Worm (Caenorhabditis elegans) whole organism, L1 larva: Measurements from ENCODE around the gene Y54G11A.7.

Experiments used
- C04F5.9 ChIP-seq: sonication (generic microtip); optimal IDR thresholded peaks from 2 replicates; lab custom pipeline; 2016; ENCODE audit warnings: missing genetic modification characterization, missing compliant biosample characterization
- F16B12.6 ChIP-seq: fragments of 150-350 bp; optimal IDR thresholded peaks from 2 replicates; lab custom pipeline; 2014; ENCODE audit warnings: missing biosample characterization, missing genetic modification characterization
- aha-1 ChIP-seq: fragments of 150-350 bp; optimal IDR thresholded peaks from 2 replicates; lab custom pipeline; 2014; ENCODE audit warnings: missing biosample characterization, missing genetic modification characterization
- alr-1 ChIP-seq: fragments of 200-800 bp; sonication (Bioruptor generic); optimal IDR thresholded peaks from 2 replicates; lab custom pipeline; 2018; ENCODE audit warnings: borderline replicate concordance, mild to moderate bottlenecking, missing genetic modification characterization, missing compliant biosample characterization
- aly-2 ChIP-seq: fragments of 150-350 bp; optimal IDR thresholded peaks from 2 replicates; lab custom pipeline; 2014; ENCODE audit warnings: missing biosample characterization, missing genetic modification characterization
- ceh-63 ChIP-seq: fragments of 200-800 bp; sonication (Bioruptor generic); optimal IDR thresholded peaks from 2 replicates; lab custom pipeline; 2018; ENCODE audit warnings: mild to moderate bottlenecking, missing genetic modification characterization, missing compliant biosample characterization
- ceh-8 ChIP-seq: fragments of 200-800 bp; sonication (Bioruptor generic); optimal IDR thresholded peaks from 2 replicates; lab custom pipeline; 2018; ENCODE audit warnings: mild to moderate bottlenecking, missing genetic modification characterization, moderate library complexity, missing compliant biosample characterization
- ceh-82 ChIP-seq, 3 experiments: fragments of 150-350 bp in 1 of 3; sonication (generic microtip) in 2 of 3; optimal IDR thresholded peaks; 2 replicates each; lab custom pipeline; 2014 to 2017; ENCODE audit warnings: missing biosample characterization in 3 of 3, missing genetic modification characterization in 3 of 3
- ceh-88 ChIP-seq: fragments of 200-800 bp; sonication (Bioruptor generic); IDR thresholded peaks from 2 replicates; pipeline ENCODE4 v1.3.6; 2022; ENCODE audit warnings: missing genetic modification characterization, missing compliant biosample characterization
- dpl-1 ChIP-seq, 3 experiments: fragments of 150-350 bp in 2 of 3; sonication (generic microtip) in 1 of 3; optimal IDR thresholded peaks; 2 replicates each; lab custom pipeline; 2014 to 2017; ENCODE audit warnings: missing biosample characterization in 3 of 3, missing genetic modification characterization in 3 of 3, missing genetic modification reagents in 3 of 3
- efl-1 ChIP-seq, 4 experiments: fragments of 150-350 bp; optimal IDR thresholded peaks in 3 of 4; peaks in 1 of 4; 1 replicate in 1 of 4; 2 replicates in 3 of 4; lab custom pipeline; 2014; ENCODE audit warnings: missing biosample characterization in 2 of 4, missing genetic modification characterization in 2 of 4, missing genetic modification reagents in 2 of 4
- egl-13 ChIP-seq: sonication (generic microtip); optimal IDR thresholded peaks from 2 replicates; lab custom pipeline; 2016; ENCODE audit warnings: missing genotype, missing genetic modification reagents, missing genetic modification characterization, missing compliant biosample characterization
- egl-27 ChIP-seq, 2 experiments: fragments of 150-350 bp in 1 of 2; sonication (generic microtip); optimal IDR thresholded peaks; 3 replicates each; lab custom pipeline; 2017 to 2018; ENCODE audit warnings: missing biosample characterization in 2 of 2, missing genetic modification characterization in 2 of 2, missing genetic modification reagents in 2 of 2
- elt-2 ChIP-seq: sonication (generic microtip); optimal IDR thresholded peaks from 2 replicates; lab custom pipeline; 2016; ENCODE audit warnings: missing genetic modification characterization, mild to moderate bottlenecking, inconsistent platforms, missing compliant biosample characterization, missing genetic modification reagents
- ets-5 ChIP-seq: fragments of 200-800 bp; sonication (Bioruptor generic); IDR thresholded peaks from 2 replicates; pipeline ENCODE4 v1.3.6; 2022; ENCODE audit warnings: missing genetic modification characterization, missing compliant biosample characterization
- fos-1 ChIP-seq: fragments of 150-350 bp; optimal IDR thresholded peaks from 2 replicates; lab custom pipeline; 2014; ENCODE audit warnings: missing biosample characterization, missing genetic modification characterization
- grh-1 ChIP-seq: fragments of 200-800 bp; sonication (Bioruptor generic); IDR thresholded peaks from 2 replicates; pipeline ENCODE4 v1.3.6; 2022; ENCODE audit warnings: missing genetic modification reagents, missing genetic modification characterization, missing compliant biosample characterization
- hlh-4 ChIP-seq: sonication (generic microtip); optimal IDR thresholded peaks from 2 replicates; lab custom pipeline; 2016; ENCODE audit warnings: mild to moderate bottlenecking, missing genetic modification characterization, missing compliant biosample characterization
- isw-1 ChIP-seq: fragments of 200-800 bp; sonication (Bioruptor generic); IDR thresholded peaks from 2 replicates; pipeline ENCODE4 v1.3.6; 2022; ENCODE audit warnings: missing genetic modification characterization, missing compliant biosample characterization
- jun-1 ChIP-seq: fragments of 150-350 bp; optimal IDR thresholded peaks from 2 replicates; lab custom pipeline; 2014; ENCODE audit warnings: missing biosample characterization, missing genetic modification reagents, missing genetic modification characterization
- lin-15B ChIP-seq: fragments of 150-350 bp; sonication (generic microtip); optimal IDR thresholded peaks from 3 replicates; lab custom pipeline; 2014; ENCODE audit warnings: missing biosample characterization, missing genetic modification characterization
- lin-35 ChIP-seq, 2 experiments: fragments of 150-350 bp; optimal IDR thresholded peaks; 2 replicates each; lab custom pipeline; 2014; ENCODE audit warnings: missing biosample characterization in 2 of 2, missing genetic modification characterization in 2 of 2, missing genetic modification reagents in 2 of 2
- lsy-2 ChIP-seq, 2 experiments: fragments of 150-350 bp; optimal IDR thresholded peaks; 2 replicates each; lab custom pipeline; 2014; ENCODE audit warnings: missing biosample characterization in 2 of 2, missing genetic modification characterization in 2 of 2
- mab-9 ChIP-seq: fragments of 200-800 bp; sonication (Bioruptor generic); IDR thresholded peaks from 2 replicates; pipeline ENCODE4 v1.3.6; 2022; ENCODE audit warnings: missing genetic modification reagents, missing genetic modification characterization, missing compliant biosample characterization
- mdl-1 ChIP-seq, 2 experiments: fragments of 150-350 bp; optimal IDR thresholded peaks; 2 replicates each; lab custom pipeline; 2014 to 2017; ENCODE audit warnings: missing biosample characterization in 2 of 2, missing genetic modification characterization in 2 of 2, inconsistent platforms in 1 of 2
- mep-1 ChIP-seq: fragments of 150-350 bp; optimal IDR thresholded peaks from 2 replicates; lab custom pipeline; 2014; ENCODE audit warnings: missing biosample characterization, missing genetic modification characterization
- nhr-20 ChIP-seq: sonication (generic microtip); optimal IDR thresholded peaks from 2 replicates; lab custom pipeline; 2016; ENCODE audit warnings: mild to moderate bottlenecking, missing genetic modification characterization, missing compliant biosample characterization
- nhr-237 ChIP-seq: fragments of 150-350 bp; optimal IDR thresholded peaks from 2 replicates; lab custom pipeline; 2014; ENCODE audit warnings: missing biosample characterization, missing genetic modification characterization
- nhr-77 ChIP-seq: fragments of 150-350 bp; optimal IDR thresholded peaks from 2 replicates; lab custom pipeline; 2014; ENCODE audit warnings: missing biosample characterization, missing genetic modification characterization
- nhr-85 ChIP-seq: sonication (generic microtip); peaks from one replicate; lab custom pipeline; 2016; ENCODE audit warnings: missing genetic modification characterization, inconsistent platforms, missing compliant biosample characterization
- nhr-90 ChIP-seq: sonication (generic microtip); optimal IDR thresholded peaks from 2 replicates; lab custom pipeline; 2016; ENCODE audit warnings: mild to moderate bottlenecking, missing genetic modification characterization, missing compliant biosample characterization; ENCODE audit not compliant: poor library complexity
- pqm-1 ChIP-seq: sonication (generic microtip); optimal IDR thresholded peaks from 3 replicates; lab custom pipeline; 2017; ENCODE audit warnings: missing biosample characterization, missing genetic modification characterization
- rnt-1 ChIP-seq: sonication (generic microtip); optimal IDR thresholded peaks from 2 replicates; lab custom pipeline; 2016; ENCODE audit warnings: mild to moderate bottlenecking, missing genetic modification characterization, moderate library complexity, missing compliant biosample characterization
- snpc-4 ChIP-seq: fragments of 150-350 bp; optimal IDR thresholded peaks from 2 replicates; lab custom pipeline; 2014; ENCODE audit warnings: missing biosample characterization, missing genetic modification characterization
- snu-23 ChIP-seq: sonication (generic microtip); optimal IDR thresholded peaks from 2 replicates; lab custom pipeline; 2016; ENCODE audit warnings: missing genetic modification characterization, missing compliant biosample characterization
- sox-4 ChIP-seq: sonication (generic microtip); optimal IDR thresholded peaks from 2 replicates; lab custom pipeline; 2016; ENCODE audit warnings: missing genetic modification characterization, missing compliant biosample characterization
- sptf-1 ChIP-seq: fragments of 150-350 bp; optimal IDR thresholded peaks from 2 replicates; lab custom pipeline; 2014; ENCODE audit warnings: missing biosample characterization, missing genetic modification characterization
- tbx-2 ChIP-seq: sonication (generic microtip); optimal IDR thresholded peaks from 2 replicates; lab custom pipeline; 2016; ENCODE audit warnings: missing genetic modification characterization, missing compliant biosample characterization
- tlp-1 ChIP-seq: fragments of 150-350 bp; optimal IDR thresholded peaks from 2 replicates; lab custom pipeline; 2014; ENCODE audit warnings: missing biosample characterization, missing genetic modification characterization
- unc-30 ChIP-seq: sonication (generic microtip); optimal IDR thresholded peaks from 2 replicates; lab custom pipeline; 2017; ENCODE audit warnings: missing biosample characterization, missing genetic modification characterization
- unc-62 ChIP-seq: fragments of 150-350 bp; optimal IDR thresholded peaks from 2 replicates; lab custom pipeline; 2014; ENCODE audit warnings: missing biosample characterization, missing genetic modification reagents, missing genetic modification characterization
- unc-86 ChIP-seq: sonication (generic microtip); optimal IDR thresholded peaks from 2 replicates; lab custom pipeline; 2016; ENCODE audit warnings: missing genetic modification characterization, missing compliant biosample characterization
- zip-4 ChIP-seq: fragments of 200-800 bp; sonication (Bioruptor generic); optimal IDR thresholded peaks from 2 replicates; lab custom pipeline; 2018; ENCODE audit warnings: mild to moderate bottlenecking, missing genetic modification characterization, moderate library complexity, missing compliant biosample characterization
- ztf-4 ChIP-seq: fragments of 150-350 bp; optimal IDR thresholded peaks from 2 replicates; lab custom pipeline; 2014; ENCODE audit warnings: missing biosample characterization, missing genetic modification characterization

Gene Y54G11A.7

DNA sequence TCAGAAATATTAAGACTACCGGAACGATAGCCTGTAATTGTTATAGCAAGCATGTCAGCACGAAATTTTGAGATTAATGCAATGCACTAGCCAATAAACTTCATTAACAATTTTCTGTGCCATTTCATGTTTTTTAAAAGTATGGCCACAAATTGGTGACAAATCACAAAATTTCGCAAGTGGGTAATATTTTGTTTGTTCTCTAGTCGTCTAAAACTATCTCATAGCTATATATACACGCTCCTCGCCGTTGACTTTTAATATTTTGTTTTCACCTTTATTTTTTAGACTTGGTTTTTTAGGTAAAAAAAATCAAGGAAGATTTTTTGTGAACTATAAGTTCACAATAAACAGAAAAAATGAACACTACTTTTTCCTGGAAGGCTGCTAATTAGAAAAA is 6.3 kb upstream of the Y54G11A.7 start (continued):
- TF ChIP-seq isw-1 (no peak), aly-2 (tag; lab: Kevin White, UChicago) (no peak), ztf-4 (tag; lab: Kevin White, UChicago) (no peak), C04F5.9 (no peak), ets-5 (GFP tag; lab: Robert Waterston, UW) (no peak), aha-1 (tag; lab: Kevin White, UChicago) (no peak), elt-2 (no peak), zip-4 (GFP tag; lab: Kevin White, UChicago) (peak; percentile 8), nhr-77 (peak; percentile 36), sox-4 (tag; lab: Kevin White, UChicago) (no peak), unc-86 (tag; lab: Kevin White, UChicago) (no peak), lin-35 (GFP tag; optimal IDR thresholded peaks at IDR 0.05; lab: Kevin White, UChicago) (peak in 1 of 2 experiments; percentile 16), nhr-90 (tag; lab: Kevin White, UChicago) (no peak), ceh-88 (GFP tag; lab: Robert Waterston, UW) (no peak)

ce11 chrII:14291854-14292253 is 5.3 kb upstream of the Y54G11A.7 start:
- TF ChIP-seq grh-1 = peak; percentile 43; the same call in 1 of the 2 replicates
- peak in 1 of 2 experiments; percentile 42 for TF ChIP-seq efl-1 (optimal IDR thresholded peaks at IDR 0.05; lab: Kevin White, UChicago)
- TF ChIP-seq efl-1 (GFP tag; optimal IDR thresholded peaks at IDR 0.05 in 1 of 2; lab: Kevin White, UChicago) = peak; percentile 16 to 90
- TF ChIP-seq lin-35 (GFP tag; optimal IDR thresholded peaks at IDR 0.05; lab: Kevin White, UChicago) = peak in 1 of 2 experiments; percentile 35
- peak in 2 of 3 experiments; percentile 12 to 14 for TF ChIP-seq dpl-1 (GFP tag; optimal IDR thresholded peaks at IDR 0.05; lab: Kevin White, UChicago)

ce11 chrII:14292519-14292918 is 4.6 kb upstream of the Y54G11A.7 start, which contains the start of gene Y54G11A.4:
Y54G11A.4 (plus strand) TSS chrII:14292819.
- TF ChIP-seq isw-1 = no peak
- TF ChIP-seq lin-35 (GFP tag; optimal IDR thresholded peaks at IDR 0.05; lab: Kevin White, UChicago) = no peak
- TF ChIP-seq ets-5 (GFP tag; lab: Robert Waterston, UW) = no peak
- peak; percentile 38 for TF ChIP-seq nhr-85
- TF ChIP-seq snpc-4 (tag; lab: Kevin White, UChicago) = no peak
- TF ChIP-seq lin-15B (tag; lab: Kevin White, UChicago) = no peak
- no peak for TF ChIP-seq sptf-1 (tag; lab: Kevin White, UChicago)
- no peak for TF ChIP-seq ceh-63 (GFP tag; lab: Kevin White, UChicago)
- TF ChIP-seq alr-1 (tag; lab: Kevin White, UChicago) = no peak
- TF ChIP-seq dpl-1 (GFP tag; optimal IDR thresholded peaks at IDR 0.05; lab: Kevin White, UChicago) = no peak
- TF ChIP-seq ceh-8 (GFP tag; lab: Kevin White, UChicago) = no peak
- TF ChIP-seq mep-1 (tag; lab: Kevin White, UChicago) = no peak
- TF ChIP-seq tlp-1 (tag; lab: Kevin White, UChicago) = no peak
- peak in 1 of 3 experiments; percentile 13 for TF ChIP-seq ceh-82 (tag; optimal IDR thresholded peaks at IDR 0.05; lab: Kevin White, UChicago)
- no peak for TF ChIP-seq fos-1
- no peak for TF ChIP-seq lsy-2 (tag; optimal IDR thresholded peaks at IDR 0.05; lab: Kevin White, UChicago)
- no peak for TF ChIP-seq snu-23 (GFP tag; lab: Kevin White, UChicago)
- no peak for TF ChIP-seq egl-13 (tag; lab: Kevin White, UChicago)

DNA sequence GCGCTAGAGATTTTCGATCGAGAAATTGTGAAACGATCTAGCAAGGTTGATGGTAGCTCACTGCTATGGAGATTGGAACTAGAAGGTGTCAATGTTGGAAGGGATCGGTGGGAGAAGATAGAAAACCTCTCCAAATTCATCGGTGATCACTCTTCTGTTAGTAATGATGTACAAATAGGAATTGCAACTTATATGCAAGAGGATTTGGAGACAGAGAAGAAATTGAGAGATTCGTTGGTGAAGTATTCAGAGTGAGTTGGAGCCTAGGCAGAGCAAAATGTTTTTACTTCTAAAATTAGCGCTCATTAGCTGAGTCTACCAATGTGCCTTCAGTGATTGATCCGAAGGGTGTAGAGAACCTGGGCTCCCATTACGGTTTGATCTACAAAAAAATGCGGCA is 2.7 kb upstream of the Y54G11A.7 start:
- TF ChIP-seq jun-1 (tag; lab: Kevin White, UChicago) (no peak), unc-30 (tag; lab: Kevin White, UChicago) (no peak), efl-1 (optimal IDR thresholded peaks at IDR 0.05; lab: Kevin White, UChicago) (no peak), efl-1 (GFP tag; optimal IDR thresholded peaks at IDR 0.05 in 1 of 2; lab: Kevin White, UChicago) (peak in 1 of 2 experiments; percentile 85)

ce11 chrII:14296320-14296719 is 785 bp upstream of the Y54G11A.7 start:
- TF ChIP-seq pqm-1 (tag; lab: Kevin White, UChicago) (no peak), nhr-85 (peak; percentile 85), mdl-1 (tag; optimal IDR thresholded peaks at IDR 0.05; lab: Kevin White, UChicago) (peak in 1 of 2 experiments; percentile 96), snu-23 (GFP tag; lab: Kevin White, UChicago) (peak; percentile 77), nhr-237 (tag; lab: Kevin White, UChicago) (no peak), elt-2 (peak; percentile 87), egl-27 (tag; optimal IDR thresholded peaks at IDR 0.05; lab: Kevin White, UChicago) (no peak), rnt-1 (tag; lab: Kevin White, UChicago) (peak; percentile 2), mep-1 (tag; lab: Kevin White, UChicago) (peak; percentile 75), nhr-20 (peak; percentile 87), tbx-2 (peak; percentile 35), unc-62 (GFP tag; lab: Kevin White, UChicago) (no peak), mab-9 (no peak), F16B12.6 (tag; lab: Kevin White, UChicago) (no peak), fos-1 (peak; percentile 32), hlh-4 (no peak), dpl-1 (GFP tag; optimal IDR thresholded peaks at IDR 0.05; lab: Kevin White, UChicago) (peak in 2 of 3 experiments; percentile 46 to 47), grh-1 (no peak)
